Worm (Caenorhabditis elegans) whole organism, mixed stage, embryonic: Measurements from ENCODE around the gene C46C2.7.

Experiments used
- M03D4.4 ChIP-seq: sonication (generic microtip); optimal IDR thresholded peaks from 2 replicates; lab custom pipeline; 2017; ENCODE audit warnings: mild to moderate bottlenecking, missing genetic modification characterization, missing compliant biosample characterization
- bed-3 ChIP-seq: fragments of 200-800 bp; sonication (Bioruptor generic); optimal IDR thresholded peaks from 3 replicates; lab custom pipeline; 2018; ENCODE audit warnings: mild to moderate bottlenecking, missing genetic modification characterization, moderate library complexity, missing compliant biosample characterization
- blmp-1 ChIP-seq: fragments of 150-350 bp; optimal IDR thresholded peaks from 2 replicates; lab custom pipeline; 2014; ENCODE audit warnings: missing biosample characterization, missing genetic modification characterization
- ceh-39 ChIP-seq: fragments of 150-350 bp; optimal IDR thresholded peaks from 2 replicates; lab custom pipeline; 2014; ENCODE audit warnings: missing biosample characterization, missing genetic modification characterization
- ceh-43 ChIP-seq: fragments of 200-800 bp; sonication (Bioruptor generic); optimal IDR thresholded peaks from 2 replicates; lab custom pipeline; 2018; ENCODE audit warnings: mild to moderate bottlenecking, missing genetic modification characterization, moderate library complexity, missing compliant biosample characterization
- ceh-83 ChIP-seq: fragments of 200-800 bp; sonication (Bioruptor generic); optimal IDR thresholded peaks from 2 replicates; lab custom pipeline; 2018; ENCODE audit warnings: mild to moderate bottlenecking, missing genetic modification characterization, missing compliant biosample characterization
- ces-1 ChIP-seq: fragments of 150-350 bp; optimal IDR thresholded peaks from 2 replicates; lab custom pipeline; 2014; ENCODE audit warnings: missing biosample characterization, missing genetic modification reagents, missing genetic modification characterization
- cnd-1 ChIP-seq: fragments of 200-800 bp; sonication (Bioruptor generic); optimal IDR thresholded peaks from 2 replicates; lab custom pipeline; 2018; ENCODE audit warnings: mild to moderate bottlenecking, missing genetic modification characterization, missing compliant biosample characterization
- drap-1 ChIP-seq: fragments of 200-800 bp; sonication (Bioruptor generic); optimal IDR thresholded peaks from 3 replicates; lab custom pipeline; 2018; ENCODE audit warnings: mild to moderate bottlenecking, missing genetic modification characterization, missing compliant biosample characterization
- elt-1 ChIP-seq: sonication (generic microtip); optimal IDR thresholded peaks from 2 replicates; lab custom pipeline; 2017; ENCODE audit warnings: missing genetic modification characterization, mild to moderate bottlenecking, missing compliant biosample characterization, antibody characterized with exemption, moderate library complexity, borderline replicate concordance; ENCODE audit not compliant: insufficient read depth
- elt-3 ChIP-seq: fragments of 150-350 bp; optimal IDR thresholded peaks from 2 replicates; lab custom pipeline; 2014; ENCODE audit warnings: missing biosample characterization, missing genetic modification characterization
- flh-1 ChIP-seq: fragments of 200-800 bp; sonication (Bioruptor generic); optimal IDR thresholded peaks from 2 replicates; lab custom pipeline; 2018; ENCODE audit warnings: mild to moderate bottlenecking, missing genetic modification characterization, moderate library complexity, missing compliant biosample characterization
- ham-2 ChIP-seq: fragments of 200-800 bp; sonication (Bioruptor generic); optimal IDR thresholded peaks from 2 replicates; lab custom pipeline; 2018; ENCODE audit warnings: mild to moderate bottlenecking, missing genetic modification characterization, missing compliant biosample characterization
- hlh-1 ChIP-seq: fragments of 150-350 bp; optimal IDR thresholded peaks from 2 replicates; lab custom pipeline; 2014; ENCODE audit warnings: missing biosample characterization, missing genetic modification reagents, missing genetic modification characterization
- lin-13 ChIP-seq: fragments of 150-350 bp; optimal IDR thresholded peaks from 2 replicates; lab custom pipeline; 2014; ENCODE audit warnings: missing biosample characterization, missing genetic modification characterization
- lin-32 ChIP-seq: fragments of 200-800 bp; sonication (Bioruptor generic); optimal IDR thresholded peaks from 2 replicates; lab custom pipeline; 2018; ENCODE audit warnings: mild to moderate bottlenecking, missing genetic modification characterization, missing compliant biosample characterization
- lsy-2 ChIP-seq: fragments of 150-350 bp; optimal IDR thresholded peaks from 2 replicates; lab custom pipeline; 2014; ENCODE audit warnings: missing biosample characterization, missing genetic modification characterization
- mab-5 ChIP-seq: fragments of 150-350 bp; optimal IDR thresholded peaks from 2 replicates; lab custom pipeline; 2014; ENCODE audit warnings: missing biosample characterization, missing genetic modification characterization
- mep-1 ChIP-seq: fragments of 150-350 bp; optimal IDR thresholded peaks from 2 replicates; lab custom pipeline; 2017; ENCODE audit warnings: missing biosample characterization, missing genetic modification reagents, missing genetic modification characterization, inconsistent platforms
- mls-2 ChIP-seq: sonication (generic microtip); optimal IDR thresholded peaks from 2 replicates; lab custom pipeline; 2016; ENCODE audit warnings: mild to moderate bottlenecking, missing genetic modification characterization, moderate library complexity, missing compliant biosample characterization
- nhr-12 ChIP-seq: fragments of 150-350 bp; optimal IDR thresholded peaks from 2 replicates; lab custom pipeline; 2014; ENCODE audit warnings: missing biosample characterization, missing genetic modification characterization
- nhr-2 ChIP-seq: fragments of 150-350 bp; optimal IDR thresholded peaks from 2 replicates; lab custom pipeline; 2014; ENCODE audit warnings: missing biosample characterization, missing genetic modification characterization
- nhr-237 ChIP-seq: fragments of 150-350 bp; optimal IDR thresholded peaks from 2 replicates; lab custom pipeline; 2014; ENCODE audit warnings: missing biosample characterization, missing genetic modification characterization
- nhr-28 ChIP-seq: fragments of 150-350 bp; optimal IDR thresholded peaks from 2 replicates; lab custom pipeline; 2014; ENCODE audit warnings: missing biosample characterization, missing genetic modification characterization
- nhr-76 ChIP-seq: sonication (generic microtip); optimal IDR thresholded peaks from 2 replicates; lab custom pipeline; 2017; ENCODE audit warnings: missing biosample characterization, missing genetic modification characterization
- pha-4 ChIP-seq: fragments of 150-350 bp; optimal IDR thresholded peaks from 2 replicates; lab custom pipeline; 2018; ENCODE audit warnings: missing biosample characterization, missing genetic modification reagents, missing genetic modification characterization
- sem-2 ChIP-seq: fragments of 200-800 bp; sonication (Bioruptor generic); optimal IDR thresholded peaks from 2 replicates; lab custom pipeline; 2018; ENCODE audit warnings: mild to moderate bottlenecking, missing genetic modification characterization, missing compliant biosample characterization
- snpc-4 ChIP-seq: fragments of 150-350 bp; optimal IDR thresholded peaks from 2 replicates; lab custom pipeline; 2014; ENCODE audit warnings: missing biosample characterization, missing genetic modification characterization
- sptf-1 ChIP-seq: sonication (generic microtip); optimal IDR thresholded peaks from 2 replicates; lab custom pipeline; 2017; ENCODE audit warnings: mild to moderate bottlenecking, missing genetic modification characterization, moderate library complexity, missing compliant biosample characterization
- tbx-8 ChIP-seq: fragments of 200-800 bp; sonication (Bioruptor generic); optimal IDR thresholded peaks from 2 replicates; lab custom pipeline; 2018; ENCODE audit warnings: mild to moderate bottlenecking, missing genetic modification characterization, moderate library complexity, missing compliant biosample characterization
- unc-120 ChIP-seq: sonication (generic microtip); optimal IDR thresholded peaks from 2 replicates; lab custom pipeline; 2017; ENCODE audit warnings: missing genetic modification characterization, missing compliant biosample characterization; ENCODE audit not compliant: poor library complexity, severe bottlenecking
- unc-39 ChIP-seq: fragments of 150-350 bp; optimal IDR thresholded peaks from 2 replicates; lab custom pipeline; 2014; ENCODE audit warnings: missing biosample characterization, missing genetic modification characterization
- unc-62 ChIP-seq: fragments of 150-350 bp; optimal IDR thresholded peaks from 2 replicates; lab custom pipeline; 2014; ENCODE audit warnings: missing biosample characterization, missing genetic modification reagents, missing genetic modification characterization
- zip-8 ChIP-seq: fragments of 150-350 bp; optimal IDR thresholded peaks from 2 replicates; lab custom pipeline; 2014; ENCODE audit warnings: missing biosample characterization, missing genetic modification characterization
- ztf-11 ChIP-seq: fragments of 150-350 bp; optimal IDR thresholded peaks from 2 replicates; lab custom pipeline; 2014; ENCODE audit warnings: missing biosample characterization, missing genetic modification characterization

Gene C46C2.7

DNA sequence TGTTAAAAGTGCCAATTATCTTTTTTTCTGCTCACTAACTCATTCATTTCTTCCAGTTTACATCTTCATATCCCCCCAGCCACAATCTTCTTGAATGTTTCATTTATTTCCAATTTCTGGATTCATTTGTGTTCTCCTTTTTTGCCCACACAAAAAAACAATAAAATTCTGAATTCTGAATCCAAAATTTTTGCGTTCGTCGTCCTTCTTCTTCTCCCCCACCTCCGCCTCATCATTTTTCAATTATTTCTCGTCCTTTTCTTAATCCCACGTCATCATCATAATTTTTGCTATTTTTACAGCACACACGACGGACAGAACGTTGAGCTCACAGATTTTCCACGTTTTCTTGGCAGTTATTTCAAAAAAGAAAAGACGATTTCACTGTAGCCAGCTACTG is 10.1 kb upstream of the C46C2.7 start, which contains the start of gene C07C7.1:
TSS of gene C07C7.1 (plus strand) at position 301 of the 400 bp plus-strand sequence.
- TF ChIP-seq nhr-76 (tag; lab: Kevin White, UChicago) (no peak), ceh-39 (no peak), unc-39 (tag; lab: Kevin White, UChicago) (no peak), unc-120 (tag; lab: Kevin White, UChicago) (no peak), unc-62 (no peak), snpc-4 (tag; lab: Kevin White, UChicago) (no peak)

DNA sequence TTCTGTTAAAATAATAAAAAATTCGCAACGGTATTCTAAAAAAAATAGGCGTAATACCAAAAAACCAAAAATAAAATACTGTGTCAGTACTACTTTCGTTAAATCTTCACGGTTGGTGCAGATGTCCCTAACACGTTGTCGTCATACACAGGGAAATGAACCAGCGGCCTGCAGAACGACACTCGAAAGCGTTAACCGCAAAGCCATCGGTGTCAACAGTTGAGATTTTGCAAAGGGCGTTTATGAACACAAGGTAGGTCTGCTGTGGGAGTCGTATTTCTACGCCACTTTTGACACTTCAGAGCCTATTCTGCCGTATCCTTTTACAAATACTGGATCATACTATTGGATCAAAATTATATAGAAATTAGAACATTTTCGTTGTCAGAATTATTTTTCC is 3.4 kb upstream of the C46C2.7 start:
- TF ChIP-seq bed-3 (GFP tag; lab: Kevin White, UChicago) (peak; percentile 88), nhr-76 (tag; lab: Kevin White, UChicago) (no peak), zip-8 (tag; lab: Kevin White, UChicago) (no peak), lsy-2 (tag; lab: Kevin White, UChicago) (peak; percentile 54), mls-2 (tag; lab: Kevin White, UChicago) (peak; percentile 97), ceh-43 (GFP tag; lab: Kevin White, UChicago) (peak; percentile 93), elt-1 (tag; lab: Kevin White, UChicago) (no peak), lin-32 (GFP tag; lab: Kevin White, UChicago) (peak; percentile 94), unc-120 (tag; lab: Kevin White, UChicago) (peak; percentile 92), hlh-1 (tag; lab: Kevin White, UChicago) (peak; percentile 65), ham-2 (peak; percentile 91), blmp-1 (tag; lab: Kevin White, UChicago) (no peak), snpc-4 (tag; lab: Kevin White, UChicago) (no peak), ceh-83 (GFP tag; lab: Kevin White, UChicago) (peak; percentile 95), nhr-28 (peak; percentile 22), nhr-12 (peak; percentile 29), lin-13 (tag; lab: Kevin White, UChicago) (peak; percentile 69), nhr-2 (tag; lab: Kevin White, UChicago) (no peak), flh-1 (GFP tag; lab: Kevin White, UChicago) (peak; percentile 92), cnd-1 (tag; lab: Kevin White, UChicago) (peak; percentile 96), mab-5 (tag; lab: Kevin White, UChicago) (no peak), pha-4 (tag; lab: Kevin White, UChicago) (peak; percentile 86), elt-3 (peak; percentile 65), sem-2 (GFP tag; lab: Kevin White, UChicago) (peak; percentile 93), unc-62 (peak; percentile 75), nhr-237 (tag; lab: Kevin White, UChicago) (no peak), ceh-39 (peak; percentile 14), unc-39 (tag; lab: Kevin White, UChicago) (peak; percentile 81), mep-1 (tag; lab: Kevin White, UChicago) (peak; percentile 77), ztf-11 (tag; lab: Kevin White, UChicago) (peak; percentile 33), M03D4.4 (tag; lab: Kevin White, UChicago) (peak; percentile 96), sptf-1 (tag; lab: Kevin White, UChicago) (peak; percentile 97), ces-1 (GFP tag; lab: Kevin White, UChicago) (no peak), drap-1 (GFP tag; lab: Kevin White, UChicago) (peak; percentile 97), tbx-8 (GFP tag; lab: Kevin White, UChicago) (peak; percentile 81)

ce11 chrIV:9192522-9192921 is 2.1 kb upstream of the C46C2.7 start, which contains the start of gene C46C2.5:
Gene C46C2.5 (minus strand): TSS chrIV:9192622.
- TF ChIP-seq mab-5 (tag; lab: Kevin White, UChicago): no peak
- no peak for TF ChIP-seq ztf-11 (tag; lab: Kevin White, UChicago)
- no peak for TF ChIP-seq zip-8 (tag; lab: Kevin White, UChicago)
- no peak for TF ChIP-seq ceh-39
- TF ChIP-seq, all 35 proteins: peak for 0
